Worm (Caenorhabditis elegans) whole organism, L4 larva: Measurements from ENCODE around the gene nhr-252.

Experiments
- ZK546.5 ChIP-seq, 2 experiments: sonication (generic microtip); optimal IDR thresholded peaks; 2 replicates each; lab custom pipeline; 2017; ENCODE audit warnings: missing biosample characterization in 2 of 2, missing genetic modification characterization in 2 of 2
- aly-2 ChIP-seq: sonication (generic microtip); optimal IDR thresholded peaks from 2 replicates; lab custom pipeline; 2018; ENCODE audit warnings: missing biosample characterization, missing genetic modification characterization
- dve-1 ChIP-seq: sonication (generic microtip); optimal IDR thresholded peaks from 2 replicates; lab custom pipeline; 2017; ENCODE audit warnings: antibody characterized with exemption, mild to moderate bottlenecking, missing genetic modification characterization, missing compliant biosample characterization; ENCODE audit not compliant: insufficient read depth
- egl-27 ChIP-seq: sonication (generic microtip); optimal IDR thresholded peaks from 3 replicates; lab custom pipeline; 2017; ENCODE audit warnings: missing biosample characterization, missing genetic modification reagents, missing genetic modification characterization
- lsy-2 ChIP-seq, 2 experiments: fragments of 150-350 bp in 1 of 2; sonication (generic microtip) in 1 of 2; optimal IDR thresholded peaks; 2 replicates each; lab custom pipeline; 2014 to 2017; ENCODE audit warnings: missing biosample characterization in 2 of 2, missing genetic modification characterization in 2 of 2
- php-3 ChIP-seq: fragments of 200-800 bp; sonication (Bioruptor generic); IDR thresholded peaks from 2 replicates; pipeline ENCODE4 v1.3.6; 2022; ENCODE audit warnings: missing genetic modification reagents, missing genetic modification characterization, missing compliant biosample characterization
- unc-39 ChIP-seq: sonication (generic microtip); optimal IDR thresholded peaks from 2 replicates; lab custom pipeline; 2017; ENCODE audit warnings: missing biosample characterization, missing genetic modification characterization
- zfp-2 ChIP-seq: sonication (generic microtip); optimal IDR thresholded peaks from 2 replicates; lab custom pipeline; 2016; ENCODE audit warnings: mild to moderate bottlenecking, missing genetic modification characterization, missing compliant biosample characterization
- ztf-11 ChIP-seq: fragments of 150-350 bp; optimal IDR thresholded peaks from 2 replicates; lab custom pipeline; 2014; ENCODE audit warnings: missing biosample characterization, missing genetic modification characterization

- TF ChIP-seq aly-2 (tag; lab: Kevin White, UChicago) (no peak), unc-39 (tag; lab: Kevin White, UChicago) (no peak), ztf-11 (tag; lab: Kevin White, UChicago) (no peak), egl-27 (tag; lab: Kevin White, UChicago) (no peak), lsy-2 (tag; optimal IDR thresholded peaks at IDR 0.05; lab: Kevin White, UChicago) (peak in 1 of 2 experiments; percentile 33), php-3 (no peak), ZK546.5 (tag; optimal IDR thresholded peaks at IDR 0.05; lab: Kevin White, UChicago) (no peak), dve-1 (tag; lab: Kevin White, UChicago) (peak; percentile 48), zfp-2 (no peak)
Observed at ce11 chrV:381227-381950, 23.0 kb upstream of the nhr-252 start, which contains the start of gene ZK6.8.
